Fruit fly (Drosophila melanogaster): Measurements from ENCODE around the gene CG7920.

CG7920 gene

dm6 chr3R:30039494-30039893, 24.4 kb upstream of the CG7920 start, which contains the start of the genes janA, Sry-alpha and Sry-beta (continued):
- TF ChIP-seq Scr (GFP tag; IDR thresholded peaks at IDR 0.05; ENCODE audit: partially characterized antibody) (peak; percentile 99), CG7963 (GFP tag; IDR thresholded peaks at IDR 0.05; ENCODE audit: partially characterized antibody) (peak; percentile 96), chinmo (GFP tag; IDR thresholded peaks at IDR 0.05; ENCODE audit: partially characterized antibody) (peak; percentile 99)

- TF ChIP-seq CG5245 (GFP tag; optimal IDR thresholded peaks at IDR 0.05), result no peak
- TF ChIP-seq CG4707 (GFP tag; optimal IDR thresholded peaks at IDR 0.05), result no peak
Measured at dm6 chr3R:30038628-30039027, 23.5 kb upstream of the CG7920 start, which contains the start of gene janB. Gene janB (minus strand): TSS chr3R:30038728.

dm6 chr3R:30037630-30038029, 22.5 kb upstream of the CG7920 start, which contains the start of gene ocn:
Gene ocn (minus strand): TSS chr3R:30037730.
- TF ChIP-seq CG5245 (GFP tag; optimal IDR thresholded peaks at IDR 0.05) (no peak), ase (GFP tag; IDR thresholded peaks at IDR 0.05) (no peak), CG17186 (GFP tag; optimal IDR thresholded peaks at IDR 0.05) (no peak), Doc3 (GFP tag; IDR thresholded peaks at IDR 0.05; ENCODE audit: partially characterized antibody) (0 out of 3 replicates have a peak, but pooled peaks have one; percentile 6), caup (GFP tag; optimal IDR thresholded peaks at IDR 0.05; ENCODE audit: severe bottlenecking) (no peak), Vsx1 (GFP tag; optimal IDR thresholded peaks at IDR 0.05) (no peak), CG33557 (GFP tag; optimal IDR thresholded peaks at IDR 0.05) (no peak)

DNA sequence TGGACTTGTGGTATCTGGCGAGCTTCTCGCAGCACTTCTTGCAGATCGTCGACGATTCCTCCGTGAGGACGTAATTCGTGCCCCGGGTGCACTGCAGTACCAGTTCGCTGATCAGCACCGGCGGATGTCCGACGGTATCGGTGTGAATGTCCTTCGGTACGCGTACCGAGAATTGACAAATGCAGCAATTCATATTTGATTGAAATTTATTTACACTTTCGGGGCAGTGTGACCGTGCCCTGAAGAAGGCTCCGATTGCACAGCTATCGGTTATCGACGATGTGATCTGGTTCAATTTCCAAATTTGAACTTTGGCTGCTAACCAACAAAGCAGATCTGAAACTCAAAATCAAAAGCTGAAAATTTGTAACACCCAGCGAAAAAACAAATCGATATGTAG, 21.5 kb upstream of the CG7920 start, which contains the start of gene ZIPIC:
TSS of gene ZIPIC (minus strand) at position 262 of the 400 bp plus-strand sequence.
- 0 out of 3 replicates have a peak, but pooled peaks have one; percentile 7 for TF ChIP-seq CG7963 (GFP tag; IDR thresholded peaks at IDR 0.05; ENCODE audit: partially characterized antibody)
- TF ChIP-seq CG9727 (GFP tag; optimal IDR thresholded peaks at IDR 0.05), result no peak
- peak; percentile 67 for TF ChIP-seq CG6791 (GFP tag; IDR thresholded peaks at IDR 0.05; ENCODE audit: partially characterized antibody)
- peak; percentile 42; the same call in 1 of the 2 replicates for TF ChIP-seq Scr (GFP tag; IDR thresholded peaks at IDR 0.05; ENCODE audit: partially characterized antibody)
- peak; percentile 75 for TF ChIP-seq MESR4 (GFP tag; optimal IDR thresholded peaks at IDR 0.05)
- peak; percentile 69 for TF ChIP-seq CG34224 (GFP tag; IDR thresholded peaks at IDR 0.05; ENCODE audit: partially characterized antibody)
- peak; percentile 50 for TF ChIP-seq gfzf (GFP tag; optimal IDR thresholded peaks at IDR 0.05)
- peak; percentile 30 for TF ChIP-seq bigmax (GFP tag; optimal IDR thresholded peaks at IDR 0.05)
- no peak for TF ChIP-seq Elba2 (GFP tag; optimal IDR thresholded peaks at IDR 0.05)
- TF ChIP-seq hbn (GFP tag; IDR thresholded peaks at IDR 0.05; ENCODE audit: partially characterized antibody), result peak; percentile 55; the same call in 1 of the 2 replicates
- peak; percentile 56 for TF ChIP-seq Sin3A (optimal IDR thresholded peaks at IDR 0.05)
- no peak for TF ChIP-seq CG9932 (GFP tag; IDR thresholded peaks at IDR 0.05)
- TF ChIP-seq pzg (GFP tag; optimal IDR thresholded peaks at IDR 0.05), result peak; percentile 67
- no peak for TF ChIP-seq NK7.1 (GFP tag; optimal IDR thresholded peaks at IDR 0.05)
- TF ChIP-seq HmgZ (tag; optimal IDR thresholded peaks at IDR 0.05), result peak; percentile 18
- peak; percentile 36; the same call in 1 of the 3 replicates for TF ChIP-seq knrl (GFP tag; IDR thresholded peaks at IDR 0.05; ENCODE audit: partially characterized antibody)
- TF ChIP-seq Sry-δ (GFP tag; optimal IDR thresholded peaks at IDR 0.05), result peak; percentile 61
- peak; percentile 56; the same call in 2 of the 3 replicates for TF ChIP-seq CG16813 (GFP tag; IDR thresholded peaks at IDR 0.05; ENCODE audit: partially characterized antibody)
- peak; percentile 65 for TF ChIP-seq stwl (tag; optimal IDR thresholded peaks at IDR 0.05)
- no peak for TF ChIP-seq Dfd (GFP tag; optimal IDR thresholded peaks at IDR 0.05)
- TF ChIP-seq Hmx (GFP tag; optimal IDR thresholded peaks at IDR 0.05), result no peak
- TF ChIP-seq BEAF-32 (GFP tag; optimal IDR thresholded peaks at IDR 0.05), result peak; percentile 49
- TF ChIP-seq CG15514 (GFP tag; optimal IDR thresholded peaks at IDR 0.05), result peak; percentile 99
- no peak for TF ChIP-seq Side (GFP tag; optimal IDR thresholded peaks at IDR 0.05)
- TF ChIP-seq CG17186 (GFP tag; optimal IDR thresholded peaks at IDR 0.05), result peak; percentile 23
- TF ChIP-seq maf-S (GFP tag; optimal IDR thresholded peaks at IDR 0.05), result no peak
- TF ChIP-seq E2f2 (GFP tag; IDR thresholded peaks at IDR 0.05), result peak; percentile 87
- peak; percentile 84 for TF ChIP-seq Myb (GFP tag; optimal IDR thresholded peaks at IDR 0.05)
- TF ChIP-seq amos (GFP tag; IDR thresholded peaks at IDR 0.05; ENCODE audit: partially characterized antibody), result peak; percentile 61; the same call in 1 of the 2 replicates
- peak; percentile 53; the same call in 1 of the 4 replicates for TF ChIP-seq Dll (GFP tag; IDR thresholded peaks at IDR 0.05; ENCODE audit: partially characterized antibody)
- TF ChIP-seq pan (optimal IDR thresholded peaks at IDR 0.05), result no peak
- no peak for TF ChIP-seq pan (GFP tag; optimal IDR thresholded peaks at IDR 0.05 in 1 of 2, IDR thresholded peaks at IDR 0.05 in 1 of 2)
- TF ChIP-seq unc-4 (GFP tag; IDR thresholded peaks at IDR 0.05; ENCODE audit: partially characterized antibody), result peak; percentile 58
- TF ChIP-seq YL-1 (GFP tag; optimal IDR thresholded peaks at IDR 0.05), result peak; percentile 70
